ENCODE assay signal across 2 fruit fly cellular contexts in genomic region chr3L:3570617-3571016, dm6.
TF ChIP-seq lines count a peak whose summit lies in the region.

No protein-coding gene starts in this region.

- no peak for TF ChIP-seq CTCF in whole organism, embryonic (GFP tag; optimal IDR thresholded peaks at IDR 0.05; lab: Kevin White, UChicago)

TF ChIP-seq in whole organism, embryonic, 481 proteins besides CTCF, POLR2A, EP300 and RAD21:
- TF ChIP-seq CG11504 (tag; optimal IDR thresholded peaks at IDR 0.05; lab: Kevin White, UChicago) (peak; percentile 15), Pdp1 (GFP tag; optimal IDR thresholded peaks at IDR 0.05; lab: Kevin White, UChicago) (peak in 1 of 2 experiments; percentile 76), Antp (GFP tag; optimal IDR thresholded peaks at IDR 0.05; lab: Kevin White, UChicago) (no peak), Aef1 (GFP tag; IDR thresholded peaks at IDR 0.05; lab: Robert Waterston, UW) (no peak), CG9609 (GFP tag; optimal IDR thresholded peaks at IDR 0.05; lab: Kevin White, UChicago) (no peak), mirr (GFP tag; optimal IDR thresholded peaks at IDR 0.05; lab: Kevin White, UChicago) (no peak), salm (tag; optimal IDR thresholded peaks at IDR 0.05; lab: Kevin White, UChicago) (no peak), lmd (GFP tag; IDR thresholded peaks at IDR 0.05; lab: Robert Waterston, UW) (no peak), CG6654 (GFP tag; optimal IDR thresholded peaks at IDR 0.05; lab: Kevin White, UChicago) (peak; percentile 95), CG34376 (GFP tag; optimal IDR thresholded peaks at IDR 0.05; lab: Kevin White, UChicago) (no peak)
TF ChIP-seq in whole organism, embryonic: peak in this region for 3.

TF ChIP-seq in whole organism, prepupa, 60 proteins besides CTCF, POLR2A, EP300 and RAD21:
- TF ChIP-seq CG6163 (GFP tag; IDR thresholded peaks at IDR 0.05; lab: Robert Waterston, UW) (no peak), svp (GFP tag; lab: Kevin White, UChicago) (peak; percentile 34)
